Worm (Caenorhabditis elegans) whole organism, L1 larva: Measurements from ENCODE around the gene W02B12.1.

Experiments used
- C16A3.4 ChIP-seq: fragments of 150-350 bp; optimal IDR thresholded peaks from 2 replicates; lab custom pipeline; 2014; ENCODE audit warnings: missing biosample characterization, missing genetic modification characterization
- aha-1 ChIP-seq: fragments of 150-350 bp; optimal IDR thresholded peaks from 2 replicates; lab custom pipeline; 2014; ENCODE audit warnings: missing biosample characterization, missing genetic modification characterization
- alr-1 ChIP-seq: fragments of 200-800 bp; sonication (Bioruptor generic); optimal IDR thresholded peaks from 2 replicates; lab custom pipeline; 2018; ENCODE audit warnings: borderline replicate concordance, mild to moderate bottlenecking, missing genetic modification characterization, missing compliant biosample characterization
- blmp-1 ChIP-seq: fragments of 150-350 bp; optimal IDR thresholded peaks from 2 replicates; lab custom pipeline; 2014; ENCODE audit warnings: missing biosample characterization, missing genetic modification characterization
- ceh-8 ChIP-seq: fragments of 200-800 bp; sonication (Bioruptor generic); optimal IDR thresholded peaks from 2 replicates; lab custom pipeline; 2018; ENCODE audit warnings: mild to moderate bottlenecking, missing genetic modification characterization, moderate library complexity, missing compliant biosample characterization
- ceh-82 ChIP-seq, 3 experiments: fragments of 150-350 bp in 1 of 3; sonication (generic microtip) in 2 of 3; optimal IDR thresholded peaks; 2 replicates each; lab custom pipeline; 2014 to 2017; ENCODE audit warnings: missing biosample characterization in 3 of 3, missing genetic modification characterization in 3 of 3
- ceh-90 ChIP-seq: sonication (generic microtip); optimal IDR thresholded peaks from 2 replicates; lab custom pipeline; 2016; ENCODE audit warnings: missing genetic modification characterization, missing compliant biosample characterization
- ces-1 ChIP-seq: fragments of 150-350 bp; optimal IDR thresholded peaks from 2 replicates; lab custom pipeline; 2014; ENCODE audit warnings: missing biosample characterization, missing genetic modification reagents, missing genetic modification characterization
- dpl-1 ChIP-seq, 3 experiments: fragments of 150-350 bp in 2 of 3; sonication (generic microtip) in 1 of 3; optimal IDR thresholded peaks; 2 replicates each; lab custom pipeline; 2014 to 2017; ENCODE audit warnings: missing biosample characterization in 3 of 3, missing genetic modification characterization in 3 of 3, missing genetic modification reagents in 3 of 3
- efl-1 ChIP-seq, 4 experiments: fragments of 150-350 bp; optimal IDR thresholded peaks in 3 of 4; peaks in 1 of 4; 1 replicate in 1 of 4; 2 replicates in 3 of 4; lab custom pipeline; 2014; ENCODE audit warnings: missing biosample characterization in 2 of 4, missing genetic modification characterization in 2 of 4, missing genetic modification reagents in 2 of 4
- efl-3 ChIP-seq: fragments of 200-800 bp; sonication (Bioruptor generic); optimal IDR thresholded peaks from 2 replicates; lab custom pipeline; 2018; ENCODE audit warnings: mild to moderate bottlenecking, missing genetic modification characterization, missing compliant biosample characterization
- egl-13 ChIP-seq: sonication (generic microtip); optimal IDR thresholded peaks from 2 replicates; lab custom pipeline; 2016; ENCODE audit warnings: missing genotype, missing genetic modification reagents, missing genetic modification characterization, missing compliant biosample characterization
- elt-2 ChIP-seq: sonication (generic microtip); optimal IDR thresholded peaks from 2 replicates; lab custom pipeline; 2016; ENCODE audit warnings: missing genetic modification characterization, mild to moderate bottlenecking, inconsistent platforms, missing compliant biosample characterization, missing genetic modification reagents
- ets-5 ChIP-seq: fragments of 200-800 bp; sonication (Bioruptor generic); IDR thresholded peaks from 2 replicates; pipeline ENCODE4 v1.3.6; 2022; ENCODE audit warnings: missing genetic modification characterization, missing compliant biosample characterization
- fkh-4 ChIP-seq: sonication (generic microtip); optimal IDR thresholded peaks from 2 replicates; lab custom pipeline; 2016; ENCODE audit warnings: missing compliant biosample characterization, missing genetic modification characterization, borderline replicate concordance
- fkh-8 ChIP-seq: sonication (generic microtip); optimal IDR thresholded peaks from 2 replicates; lab custom pipeline; 2016; ENCODE audit warnings: mild to moderate bottlenecking, missing genetic modification characterization, missing compliant biosample characterization
- grh-1 ChIP-seq: fragments of 200-800 bp; sonication (Bioruptor generic); IDR thresholded peaks from 2 replicates; pipeline ENCODE4 v1.3.6; 2022; ENCODE audit warnings: missing genetic modification reagents, missing genetic modification characterization, missing compliant biosample characterization
- hlh-4 ChIP-seq: sonication (generic microtip); optimal IDR thresholded peaks from 2 replicates; lab custom pipeline; 2016; ENCODE audit warnings: mild to moderate bottlenecking, missing genetic modification characterization, missing compliant biosample characterization
- irx-1 ChIP-seq: sonication (generic microtip); optimal IDR thresholded peaks from 2 replicates; lab custom pipeline; 2016; ENCODE audit warnings: missing genetic modification characterization, missing compliant biosample characterization
- jun-1 ChIP-seq: fragments of 150-350 bp; optimal IDR thresholded peaks from 2 replicates; lab custom pipeline; 2014; ENCODE audit warnings: missing biosample characterization, missing genetic modification reagents, missing genetic modification characterization
- lin-14 ChIP-seq: fragments of 200-800 bp; sonication (Bioruptor generic); optimal IDR thresholded peaks from 2 replicates; lab custom pipeline; 2018; ENCODE audit warnings: mild to moderate bottlenecking, missing genetic modification characterization, moderate library complexity, missing compliant biosample characterization
- lin-35 ChIP-seq, 2 experiments: fragments of 150-350 bp; optimal IDR thresholded peaks; 2 replicates each; lab custom pipeline; 2014; ENCODE audit warnings: missing biosample characterization in 2 of 2, missing genetic modification characterization in 2 of 2, missing genetic modification reagents in 2 of 2
- mdl-1 ChIP-seq, 2 experiments: fragments of 150-350 bp; optimal IDR thresholded peaks; 2 replicates each; lab custom pipeline; 2014 to 2017; ENCODE audit warnings: missing biosample characterization in 2 of 2, missing genetic modification characterization in 2 of 2, inconsistent platforms in 1 of 2
- mep-1 ChIP-seq: fragments of 150-350 bp; optimal IDR thresholded peaks from 2 replicates; lab custom pipeline; 2014; ENCODE audit warnings: missing biosample characterization, missing genetic modification characterization
- nhr-20 ChIP-seq: sonication (generic microtip); optimal IDR thresholded peaks from 2 replicates; lab custom pipeline; 2016; ENCODE audit warnings: mild to moderate bottlenecking, missing genetic modification characterization, missing compliant biosample characterization
- nhr-76 ChIP-seq: sonication (generic microtip); optimal IDR thresholded peaks from 2 replicates; lab custom pipeline; 2017; ENCODE audit warnings: missing biosample characterization, missing genetic modification characterization
- nhr-84 ChIP-seq: sonication (generic microtip); optimal IDR thresholded peaks from 2 replicates; lab custom pipeline; 2017; ENCODE audit warnings: missing biosample characterization, missing genetic modification characterization
- pqm-1 ChIP-seq: sonication (generic microtip); optimal IDR thresholded peaks from 3 replicates; lab custom pipeline; 2017; ENCODE audit warnings: missing biosample characterization, missing genetic modification characterization
- rnt-1 ChIP-seq: sonication (generic microtip); optimal IDR thresholded peaks from 2 replicates; lab custom pipeline; 2016; ENCODE audit warnings: mild to moderate bottlenecking, missing genetic modification characterization, moderate library complexity, missing compliant biosample characterization
- snpc-4 ChIP-seq: fragments of 150-350 bp; optimal IDR thresholded peaks from 2 replicates; lab custom pipeline; 2014; ENCODE audit warnings: missing biosample characterization, missing genetic modification characterization
- swsn-7 ChIP-seq: sonication (generic microtip); optimal IDR thresholded peaks from 2 replicates; lab custom pipeline; 2016; ENCODE audit warnings: missing genetic modification characterization, missing compliant biosample characterization
- unc-130 ChIP-seq: fragments of 150-350 bp; optimal IDR thresholded peaks from 2 replicates; lab custom pipeline; 2017; ENCODE audit warnings: missing biosample characterization, missing genetic modification characterization, inconsistent platforms
- unc-62 ChIP-seq: fragments of 150-350 bp; optimal IDR thresholded peaks from 2 replicates; lab custom pipeline; 2014; ENCODE audit warnings: missing biosample characterization, missing genetic modification reagents, missing genetic modification characterization
- unc-98 ChIP-seq: fragments of 200-800 bp; sonication (Bioruptor generic); IDR thresholded peaks from 2 replicates; pipeline ENCODE4 v1.3.6; 2022; ENCODE audit warnings: missing genetic modification characterization, missing compliant biosample characterization
- zip-4 ChIP-seq: fragments of 200-800 bp; sonication (Bioruptor generic); optimal IDR thresholded peaks from 2 replicates; lab custom pipeline; 2018; ENCODE audit warnings: mild to moderate bottlenecking, missing genetic modification characterization, moderate library complexity, missing compliant biosample characterization
- ztf-11 ChIP-seq, 2 experiments: sonication (generic microtip); optimal IDR thresholded peaks; 2 replicates each; lab custom pipeline; 2016 to 2017; ENCODE audit warnings: missing genetic modification characterization in 2 of 2, missing biosample characterization in 1 of 2, missing compliant biosample characterization in 1 of 2

Gene W02B12.1

DNA sequence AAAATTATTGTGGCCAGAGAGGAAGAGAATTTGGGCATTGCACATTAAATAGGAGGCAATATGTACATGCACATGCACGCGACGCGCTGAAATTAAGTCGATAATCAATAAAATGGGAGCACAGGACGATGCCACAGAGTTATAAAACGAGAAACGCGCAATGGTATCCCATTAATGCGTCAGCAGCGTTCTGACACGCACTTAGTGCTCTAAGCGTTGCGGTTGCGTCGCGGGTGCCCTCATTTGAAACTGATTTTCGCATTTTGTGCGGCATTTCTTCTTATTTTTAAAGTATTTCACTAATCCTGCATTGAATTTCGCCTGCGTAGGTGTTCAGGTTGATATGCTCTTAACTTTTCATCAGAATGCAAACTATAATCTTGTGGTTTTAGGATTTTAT is 4.2 kb downstream of the W02B12.1 start, which contains the start of gene rsp-1 (continued):
- no peak for TF ChIP-seq unc-62 (GFP tag; lab: Kevin White, UChicago)
- peak; percentile 84 to 88 (median 87) for TF ChIP-seq dpl-1 (GFP tag; optimal IDR thresholded peaks at IDR 0.05; lab: Kevin White, UChicago)
- peak; percentile 76 for TF ChIP-seq elt-2 (tag; lab: Kevin White, UChicago)
- TF ChIP-seq lin-35 (GFP tag; optimal IDR thresholded peaks at IDR 0.05; lab: Kevin White, UChicago), result peak; percentile 90 to 94
- TF ChIP-seq efl-3, result no peak
- peak; percentile 91 for TF ChIP-seq jun-1
- peak; percentile 76 for TF ChIP-seq irx-1 (tag; lab: Kevin White, UChicago)
- peak; percentile 95 for TF ChIP-seq C16A3.4
- TF ChIP-seq zip-4 (GFP tag; lab: Kevin White, UChicago), result peak; percentile 74
- TF ChIP-seq hlh-4 (tag; lab: Kevin White, UChicago), result no peak
- TF ChIP-seq blmp-1 (tag; lab: Kevin White, UChicago), result peak; percentile 27
- TF ChIP-seq ceh-8 (GFP tag; lab: Kevin White, UChicago), result peak; percentile 55
- peak; percentile 17 for TF ChIP-seq aha-1 (tag; lab: Kevin White, UChicago)
- peak; percentile 92 to 95 (median 94) for TF ChIP-seq ceh-82 (tag; optimal IDR thresholded peaks at IDR 0.05; lab: Kevin White, UChicago)
- TF ChIP-seq snpc-4 (tag; lab: Kevin White, UChicago), result peak; percentile 81
- TF ChIP-seq rnt-1 (tag; lab: Kevin White, UChicago), result peak; percentile 94
- TF ChIP-seq lin-14 (GFP tag; lab: Kevin White, UChicago), result peak; percentile 89
- TF ChIP-seq pqm-1 (tag; lab: Kevin White, UChicago), result no peak
- no peak for TF ChIP-seq nhr-84 (tag; lab: Kevin White, UChicago)
- peak; percentile 91 for TF ChIP-seq swsn-7 (tag; lab: Kevin White, UChicago)
- TF ChIP-seq, all 84 proteins: peak for 57

DNA sequence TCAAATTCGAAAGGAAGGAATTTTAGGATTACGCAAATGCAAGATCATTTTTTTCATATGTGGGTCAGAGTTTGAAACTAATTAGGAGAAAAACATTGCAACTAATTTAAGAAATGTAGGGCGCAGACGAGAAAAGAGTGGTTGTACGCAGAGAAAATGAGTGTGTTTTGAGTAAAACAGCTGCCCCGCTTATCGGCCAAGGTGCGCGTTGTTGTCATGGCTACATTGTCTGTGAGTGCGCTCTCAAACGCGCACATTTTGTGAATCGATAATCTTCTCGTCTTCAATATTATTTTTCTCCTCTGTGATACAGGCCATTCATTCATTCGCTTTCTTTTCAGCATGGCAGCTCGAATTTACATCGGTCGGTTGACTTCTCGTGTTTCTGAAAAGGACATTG is 4.8 kb downstream of the W02B12.1 start:
- TF ChIP-seq nhr-76 (no peak), ces-1 (no peak), dpl-1 (GFP tag; optimal IDR thresholded peaks at IDR 0.05; lab: Kevin White, UChicago) (no peak), lin-35 (GFP tag; optimal IDR thresholded peaks at IDR 0.05; lab: Kevin White, UChicago) (peak in 1 of 2 experiments; percentile 4), fkh-8 (tag; lab: Kevin White, UChicago) (peak; percentile 98)

DNA sequence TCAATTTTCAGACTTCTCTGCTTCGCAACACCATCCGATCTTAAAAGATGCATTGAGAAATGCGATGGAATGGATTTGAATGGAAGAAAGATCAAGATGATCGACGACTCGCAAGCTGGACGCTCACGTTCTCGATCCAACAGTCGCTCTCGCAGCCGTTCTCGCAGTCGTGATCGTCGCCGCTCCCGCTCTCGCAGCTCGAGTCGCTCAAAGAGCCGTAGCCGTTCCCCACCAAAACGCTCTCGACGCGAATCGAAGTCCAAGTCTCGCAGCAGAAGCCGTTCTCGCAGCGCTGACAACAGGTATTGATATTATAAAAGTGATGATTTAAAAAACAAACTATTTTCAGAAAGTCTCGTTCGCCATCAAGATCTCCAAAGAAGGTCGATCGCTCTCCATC is 6.3 kb downstream of the W02B12.1 start:
- TF ChIP-seq grh-1 (GFP tag; lab: Robert Waterston, UW), result 0 out of 2 replicates have a peak, but pooled peaks have one; percentile 6
- no peak for TF ChIP-seq fkh-4 (tag; lab: Kevin White, UChicago)

DNA sequence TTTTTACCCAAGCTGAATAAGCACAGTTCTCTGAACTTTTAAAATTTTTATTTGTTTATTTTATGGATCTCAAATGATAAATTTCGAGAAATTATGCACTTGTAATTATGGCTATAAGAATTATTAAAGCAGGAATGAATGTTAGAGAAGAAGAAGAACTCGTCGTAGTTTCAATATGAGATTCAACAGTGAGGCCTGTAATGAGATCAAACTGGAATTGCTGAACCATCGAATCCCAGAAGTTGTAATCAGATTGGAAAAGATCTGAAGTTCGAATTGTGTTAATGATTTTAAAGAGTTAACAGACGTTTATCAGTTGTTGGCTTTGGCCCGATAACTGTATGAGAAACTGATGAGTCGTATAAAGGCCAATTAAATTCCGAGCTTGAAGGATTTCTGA is 6.9 kb downstream of the W02B12.1 start:
- no peak for TF ChIP-seq nhr-20 (tag; lab: Kevin White, UChicago)
- no peak for TF ChIP-seq unc-98 (GFP tag; lab: Robert Waterston, UW)
- TF ChIP-seq aha-1 (tag; lab: Kevin White, UChicago), result no peak
- no peak for TF ChIP-seq ceh-8 (GFP tag; lab: Kevin White, UChicago)
- no peak for TF ChIP-seq alr-1 (tag; lab: Kevin White, UChicago)
- TF ChIP-seq ets-5 (GFP tag; lab: Robert Waterston, UW), result no peak
- no peak for TF ChIP-seq egl-13 (tag; lab: Kevin White, UChicago)
- no peak for TF ChIP-seq ztf-11 (tag; optimal IDR thresholded peaks at IDR 0.05; lab: Kevin White, UChicago)
- no peak for TF ChIP-seq mdl-1 (tag; optimal IDR thresholded peaks at IDR 0.05; lab: Kevin White, UChicago)
- no peak for TF ChIP-seq unc-130 (tag; lab: Kevin White, UChicago)
- TF ChIP-seq efl-1 (optimal IDR thresholded peaks at IDR 0.05; lab: Kevin White, UChicago), result no peak
- no peak for TF ChIP-seq efl-1 (GFP tag; optimal IDR thresholded peaks at IDR 0.05 in 1 of 2; lab: Kevin White, UChicago)
- no peak for TF ChIP-seq dpl-1 (GFP tag; optimal IDR thresholded peaks at IDR 0.05; lab: Kevin White, UChicago)
- TF ChIP-seq mep-1 (tag; lab: Kevin White, UChicago), result no peak
- TF ChIP-seq ceh-90 (tag; lab: Kevin White, UChicago), result no peak
